Worm (Caenorhabditis elegans): ENCODE results near the gene ZK666.4.

DNA sequence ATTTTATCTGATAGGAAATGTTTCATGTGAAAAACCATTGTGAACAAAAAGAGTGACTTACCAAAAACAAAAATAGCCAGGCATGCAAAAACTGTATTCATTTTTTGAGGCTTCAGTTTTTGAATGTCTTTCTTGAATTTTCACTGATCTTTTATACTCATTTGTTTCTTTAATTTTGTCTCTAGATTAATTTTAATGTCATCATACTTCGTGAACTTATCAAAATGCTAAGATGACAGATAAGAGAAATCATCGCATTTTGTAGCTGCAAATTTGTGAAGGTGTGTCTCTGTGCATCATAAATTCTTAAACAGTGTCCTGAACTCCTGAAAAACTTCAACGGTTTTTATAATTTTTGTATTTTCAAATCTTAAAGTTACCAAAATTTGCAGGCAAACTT lies 1.0 kb upstream of the ZK666.4 start, which contains the start of gene clec-58:
- no peak for TF ChIP-seq mdl-1 (tag; optimal IDR thresholded peaks at IDR 0.05)
- no peak for TF ChIP-seq ama-1 (optimal IDR thresholded peaks at IDR 0.05)
- TF ChIP-seq elt-3 (tag; optimal IDR thresholded peaks at IDR 0.05), result no peak
- TF ChIP-seq skn-1 (tag; optimal IDR thresholded peaks at IDR 0.05), result no peak
- TF ChIP-seq rnt-1 (tag; optimal IDR thresholded peaks at IDR 0.05), result no peak
- no peak for TF ChIP-seq blmp-1 (tag; optimal IDR thresholded peaks at IDR 0.05)
- no peak for TF ChIP-seq fkh-10 (GFP tag; optimal IDR thresholded peaks at IDR 0.05)
- TF ChIP-seq nhr-11 (tag; optimal IDR thresholded peaks at IDR 0.05), result no peak
